Fruit fly (Drosophila melanogaster): ENCODE results near the gene Ugt302C1.

The Ugt302C1 gene

dm6 chr3R:11200885-11201421, 44.1 kb downstream of the Ugt302C1 start (continued):
- TF ChIP-seq ara (GFP tag; IDR thresholded peaks at IDR 0.05), result no peak
- no peak for TF ChIP-seq ham (GFP tag; IDR thresholded peaks at IDR 0.05)
- TF ChIP-seq Max (GFP tag; optimal IDR thresholded peaks at IDR 0.05), result peak; percentile 56
- no peak for TF ChIP-seq cas (GFP tag; IDR thresholded peaks at IDR 0.05)
- TF ChIP-seq Gsc (GFP tag; IDR thresholded peaks at IDR 0.05), result no peak
- no peak for TF ChIP-seq chn (GFP tag; optimal IDR thresholded peaks at IDR 0.05)
- TF ChIP-seq Abd-B (GFP tag; optimal IDR thresholded peaks at IDR 0.05), result peak; percentile 40
- no peak for TF ChIP-seq Lpt (GFP tag; optimal IDR thresholded peaks at IDR 0.05)
- peak in 1 of 2 experiments; percentile 66 for TF ChIP-seq Pdp1 (GFP tag; optimal IDR thresholded peaks at IDR 0.05)
- peak; percentile 58 for TF ChIP-seq CG1233 (GFP tag; optimal IDR thresholded peaks at IDR 0.05)
- no peak for TF ChIP-seq z (GFP tag; IDR thresholded peaks at IDR 0.05)
- TF ChIP-seq Fer3 (tag; optimal IDR thresholded peaks at IDR 0.05), result peak; percentile 63
- peak; percentile 26 for TF ChIP-seq Deaf1 (tag; optimal IDR thresholded peaks at IDR 0.05)
- no peak for TF ChIP-seq CG1792 (GFP tag; optimal IDR thresholded peaks at IDR 0.05)
- no peak for TF ChIP-seq CG5953 (GFP tag; IDR thresholded peaks at IDR 0.05)
- no peak for TF ChIP-seq CG11560 (tag; IDR thresholded peaks at IDR 0.05)
- no peak for TF ChIP-seq Scr (GFP tag; IDR thresholded peaks at IDR 0.05; ENCODE audit: partially characterized antibody)
- TF ChIP-seq CG9727 (GFP tag; optimal IDR thresholded peaks at IDR 0.05), result peak; percentile 60
- peak; percentile 54 for TF ChIP-seq CG31224 (GFP tag; IDR thresholded peaks at IDR 0.05)
- TF ChIP-seq nerfin-1 (tag; optimal IDR thresholded peaks at IDR 0.05), result no peak
- no peak for TF ChIP-seq pzg (GFP tag; optimal IDR thresholded peaks at IDR 0.05)
- peak; percentile 28 for TF ChIP-seq zfh2 (GFP tag; optimal IDR thresholded peaks at IDR 0.05)
- TF ChIP-seq MBD-R2 (GFP tag; IDR thresholded peaks at IDR 0.05), result no peak
- no peak for TF ChIP-seq ro (GFP tag; IDR thresholded peaks at IDR 0.05)
- TF ChIP-seq Dek (tag; optimal IDR thresholded peaks at IDR 0.05), result peak; percentile 75
- TF ChIP-seq br (optimal IDR thresholded peaks at IDR 0.05), result no peak
- no peak for TF ChIP-seq prd (optimal IDR thresholded peaks at IDR 0.05)
- TF ChIP-seq prd (GFP tag; IDR thresholded peaks at IDR 0.05), result peak; percentile 67
- TF ChIP-seq CG1024 (GFP tag; IDR thresholded peaks at IDR 0.05), result no peak
- no peak for TF ChIP-seq tna (GFP tag; IDR thresholded peaks at IDR 0.05; ENCODE audit: partially characterized antibody)
- TF ChIP-seq CG3847 (GFP tag; IDR thresholded peaks at IDR 0.05), result peak; percentile 40
- TF ChIP-seq CG4730 (GFP tag; IDR thresholded peaks at IDR 0.05), result no peak
- TF ChIP-seq CG11247 (GFP tag; IDR thresholded peaks at IDR 0.05), result peak; percentile 57
- TF ChIP-seq CG15011 (GFP tag; optimal IDR thresholded peaks at IDR 0.05), result peak; percentile 7
- peak; percentile 54 for TF ChIP-seq CG15514 (GFP tag; optimal IDR thresholded peaks at IDR 0.05)
- TF ChIP-seq CG9817 (tag; optimal IDR thresholded peaks at IDR 0.05), result peak; percentile 34
- peak; percentile 70 for TF ChIP-seq Hmr (GFP tag; optimal IDR thresholded peaks at IDR 0.05)
- TF ChIP-seq Chrac-16 (GFP tag; optimal IDR thresholded peaks at IDR 0.05), result peak; percentile 51
- TF ChIP-seq CG11696 (GFP tag; IDR thresholded peaks at IDR 0.05), result no peak
- no peak for TF ChIP-seq B-H1 (GFP tag; IDR thresholded peaks at IDR 0.05)
- no peak for TF ChIP-seq bowl (GFP tag; IDR thresholded peaks at IDR 0.05)
- peak; percentile 34; the same call in 1 of the 2 replicates for TF ChIP-seq Adf1 (GFP tag; IDR thresholded peaks at IDR 0.05)
- no peak for TF ChIP-seq disco-r (GFP tag; optimal IDR thresholded peaks at IDR 0.05)
- TF ChIP-seq pan (optimal IDR thresholded peaks at IDR 0.05), result no peak
- peak in 1 of 2 experiments; percentile 69 for TF ChIP-seq pan (GFP tag; optimal IDR thresholded peaks at IDR 0.05 in 1 of 2, IDR thresholded peaks at IDR 0.05 in 1 of 2)
- peak; percentile 31 for TF ChIP-seq CG10147 (GFP tag; optimal IDR thresholded peaks at IDR 0.05)
- no peak for TF ChIP-seq jumu (GFP tag; optimal IDR thresholded peaks at IDR 0.05)
- no peak for TF ChIP-seq CG3163 (GFP tag; optimal IDR thresholded peaks at IDR 0.05)
- peak; percentile 61 for TF ChIP-seq nmo (GFP tag; optimal IDR thresholded peaks at IDR 0.05)
- peak; percentile 78 for TF ChIP-seq CG2678 (tag; optimal IDR thresholded peaks at IDR 0.05)
- no peak for TF ChIP-seq Oaz (GFP tag; IDR thresholded peaks at IDR 0.05)
- peak; percentile 47 for TF ChIP-seq tap (tag; optimal IDR thresholded peaks at IDR 0.05)
